Worm (Caenorhabditis elegans): ENCODE results near the gene C44B11.1.
A peak's percentile ranks its signal among the peaks of the same experiment; 100 is the strongest.

C44B11.1 gene

ce11 chrIII:3124209-3124786, 30.8 kb upstream of the C44B11.1 start:
- TF ChIP-seq nfya-1 (tag; optimal IDR thresholded peaks at IDR 0.05) (peak; percentile 72), C08G9.2 (tag; optimal IDR thresholded peaks at IDR 0.05) (no peak)

ce11 chrIII:3127074-3127596, 27.9 kb upstream of the C44B11.1 start, which contains the start of gene nipa-1:
nipa-1 (minus strand) TSS chrIII:3127124.
- TF ChIP-seq madf-2 (tag; optimal IDR thresholded peaks at IDR 0.05) = no peak
- TF ChIP-seq syd-9 (tag; optimal IDR thresholded peaks at IDR 0.05) = no peak
- TF ChIP-seq ceh-45 (GFP tag; IDR thresholded peaks at IDR 0.05) = no peak
- TF ChIP-seq C38D4.7 (GFP tag; optimal IDR thresholded peaks at IDR 0.05) = no peak
- no peak for TF ChIP-seq ahr-1 (tag; optimal IDR thresholded peaks at IDR 0.05)
- TF ChIP-seq pha-2 (tag; optimal IDR thresholded peaks at IDR 0.05) = no peak
- TF ChIP-seq zip-5 (tag; optimal IDR thresholded peaks at IDR 0.05) = no peak
- no peak for TF ChIP-seq T23F11.4 (GFP tag; optimal IDR thresholded peaks at IDR 0.05)
- TF ChIP-seq hlh-30 (tag; optimal IDR thresholded peaks at IDR 0.05; ENCODE audit: insufficient read depth) = no peak
- TF ChIP-seq pros-1 (tag; optimal IDR thresholded peaks at IDR 0.05) = no peak
- no peak for TF ChIP-seq unc-55 (GFP tag; optimal IDR thresholded peaks at IDR 0.05)
- no peak for TF ChIP-seq tbx-2 (tag; optimal IDR thresholded peaks at IDR 0.05)
- TF ChIP-seq ceh-31 (tag; optimal IDR thresholded peaks at IDR 0.05) = no peak
- TF ChIP-seq fax-1 (tag; optimal IDR thresholded peaks at IDR 0.05) = no peak
- TF ChIP-seq ceh-30 (tag; optimal IDR thresholded peaks at IDR 0.05) = no peak
- TF ChIP-seq che-1 (tag; optimal IDR thresholded peaks at IDR 0.05) = no peak

- peak; percentile 14 for TF ChIP-seq nfya-1 (tag; optimal IDR thresholded peaks at IDR 0.05)
- no peak for TF ChIP-seq ceh-14 (tag; optimal IDR thresholded peaks at IDR 0.05)
- TF ChIP-seq tbx-2 (tag; optimal IDR thresholded peaks at IDR 0.05) = peak; percentile 2
- TF ChIP-seq pqm-1 (tag; optimal IDR thresholded peaks at IDR 0.05) = no peak
These were observed 27.5 kb upstream of the C44B11.1 start for ce11 chrIII:3127613-3128012.

- TF ChIP-seq elt-2 (tag; optimal IDR thresholded peaks at IDR 0.05) (peak; percentile 2), ceh-45 (GFP tag; IDR thresholded peaks at IDR 0.05) (no peak), ttx-3 (tag; optimal IDR thresholded peaks at IDR 0.05) (no peak)
These were observed 26.0 kb upstream of the C44B11.1 start, which contains the start of gene Y53G8B.1 for ce11 chrIII:3129036-3129435. Y53G8B.1 (plus strand) TSS chrIII:3129277.

ce11 chrIII:3136325-3137001, 18.6 kb upstream of the C44B11.1 start:
- TF ChIP-seq ceh-31 (tag; optimal IDR thresholded peaks at IDR 0.05) (peak; percentile 48), ceh-45 (GFP tag; IDR thresholded peaks at IDR 0.05) (no peak), unc-42 (tag; optimal IDR thresholded peaks at IDR 0.05) (peak; percentile 93)

- TF ChIP-seq hlh-30 (tag; optimal IDR thresholded peaks at IDR 0.05; ENCODE audit: insufficient read depth) (no peak), K02D7.2 (tag; optimal IDR thresholded peaks at IDR 0.05) (no peak), hlh-6 (tag; optimal IDR thresholded peaks at IDR 0.05) (no peak), pax-1 (tag; optimal IDR thresholded peaks at IDR 0.05) (no peak), ceh-18 (tag; optimal IDR thresholded peaks at IDR 0.05) (no peak), unc-42 (tag; optimal IDR thresholded peaks at IDR 0.05) (peak; percentile 52)
These were observed 17.0 kb upstream of the C44B11.1 start for ce11 chrIII:3138087-3138486.

- TF ChIP-seq ceh-30 (tag; optimal IDR thresholded peaks at IDR 0.05) (no peak), unc-42 (tag; optimal IDR thresholded peaks at IDR 0.05) (peak; percentile 81)
These were observed 15.9 kb upstream of the C44B11.1 start, which contains the start of gene mec-12 for ce11 chrIII:3139144-3139543. mec-12 (minus strand) TSS chrIII:3139234.
